Worm (Caenorhabditis elegans): ENCODE data around the gene C06A6.7.

ce11 chrIV:7881166-7881565, 42.8 kb upstream of the C06A6.7 start:
- TF ChIP-seq tra-4 (tag; optimal IDR thresholded peaks at IDR 0.05) (no peak), ama-1 (optimal IDR thresholded peaks at IDR 0.05) (no peak), flt-1 (GFP tag; IDR thresholded peaks at IDR 0.05) (no peak), ets-7 (tag; optimal IDR thresholded peaks at IDR 0.05) (no peak), hmg-4 (GFP tag; optimal IDR thresholded peaks at IDR 0.05) (no peak), scrt-1 (GFP tag; IDR thresholded peaks at IDR 0.05) (no peak)

Data from whole organism, early embryonic.